Worm (Caenorhabditis elegans) whole organism, midembryonic: ENCODE data around the gene ZK177.12.

Source experiments
- flt-1 ChIP-seq: fragments of 200-800 bp; sonication (Bioruptor generic); IDR thresholded peaks from 2 replicates; pipeline ENCODE4 v1.3.6; 2022; ENCODE audit warnings: missing genetic modification characterization, missing compliant biosample characterization
- med-1 ChIP-seq: sonication (generic microtip); optimal IDR thresholded peaks from 2 replicates; lab custom pipeline; 2017; ENCODE audit warnings: missing genetic modification characterization, mild to moderate bottlenecking, missing compliant biosample characterization, antibody characterized with exemption, missing genetic modification reagents; ENCODE audit not compliant: insufficient read depth
- tab-1 ChIP-seq: fragments of 200-800 bp; sonication (Bioruptor generic); IDR thresholded peaks from 2 replicates; pipeline ENCODE4 v1.3.6; 2022; ENCODE audit warnings: missing genetic modification characterization, missing compliant biosample characterization
- ztf-23 ChIP-seq: fragments of 200-800 bp; sonication (Bioruptor generic); IDR thresholded peaks from 2 replicates; pipeline ENCODE4 v1.3.6; 2022; ENCODE audit warnings: missing genetic modification reagents, missing genetic modification characterization, missing compliant biosample characterization
- ztf-29 ChIP-seq: fragments of 200-800 bp; sonication (Bioruptor generic); IDR thresholded peaks from 2 replicates; pipeline ENCODE4 v1.3.6; 2022; ENCODE audit warnings: missing genetic modification reagents, missing genetic modification characterization, missing compliant biosample characterization

DNA sequence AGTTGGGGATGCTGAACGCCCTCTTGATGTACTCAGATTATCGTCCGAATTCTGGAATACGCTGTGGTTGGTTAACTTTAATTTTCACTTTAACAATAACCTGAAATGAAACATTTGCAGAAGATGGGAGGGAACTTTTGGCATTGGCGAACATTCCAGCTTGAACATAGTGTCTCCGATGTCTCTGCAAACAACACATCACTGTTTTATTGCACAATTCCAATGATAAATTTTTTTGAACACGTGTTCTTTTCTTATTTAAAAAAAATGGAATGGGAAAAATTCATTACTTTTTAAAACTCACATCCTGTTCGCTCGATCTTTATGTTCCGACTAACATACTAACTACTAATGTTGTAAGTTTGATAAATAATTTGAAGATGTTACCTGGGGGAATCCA, 21.0 kb upstream of the ZK177.12 start, which contains the start of gene fzy-1:
- TF ChIP-seq ztf-29 (GFP tag; lab: Robert Waterston, UW), result no peak
- no peak for TF ChIP-seq tab-1
- no peak for TF ChIP-seq med-1 (GFP tag; lab: Kevin White, UChicago)
- no peak for TF ChIP-seq flt-1 (GFP tag; lab: Robert Waterston, UW)
- TF ChIP-seq ztf-23 (GFP tag; lab: Robert Waterston, UW), result no peak
